Fruit fly (Drosophila melanogaster): ENCODE results near the gene ATPsyndelta.

Gene ATPsyndelta

dm6 chrX:10265213-10266017, 52.6 kb downstream of the ATPsyndelta start, which contains the start of gene CG12643 (continued):
- peak; percentile 84 for TF ChIP-seq CG2875 (GFP tag; optimal IDR thresholded peaks at IDR 0.05)
- TF ChIP-seq CG6272 (GFP tag; IDR thresholded peaks at IDR 0.05), result peak; percentile 75
- TF ChIP-seq ase (GFP tag; IDR thresholded peaks at IDR 0.05), result peak; percentile 86
- peak; percentile 96 for TF ChIP-seq dati (GFP tag; IDR thresholded peaks at IDR 0.05)
- peak; percentile 85 for TF ChIP-seq HHEX (GFP tag; optimal IDR thresholded peaks at IDR 0.05)
- peak; percentile 80 for TF ChIP-seq tup (GFP tag; optimal IDR thresholded peaks at IDR 0.05)
- TF ChIP-seq pnt (GFP tag; optimal IDR thresholded peaks at IDR 0.05), result peak; percentile 93
- no peak for TF ChIP-seq cas (GFP tag; IDR thresholded peaks at IDR 0.05)
- TF ChIP-seq CG8359 (GFP tag; optimal IDR thresholded peaks at IDR 0.05; ENCODE audit: borderline replicate concordance), result peak; percentile 50
- peak; percentile 94 for TF ChIP-seq dpn (GFP tag; optimal IDR thresholded peaks at IDR 0.05)
- TF ChIP-seq Pdp1 (GFP tag; optimal IDR thresholded peaks at IDR 0.05), result peak; percentile 90 to 91
- TF ChIP-seq zen (tag; optimal IDR thresholded peaks at IDR 0.05), result peak; percentile 74
- peak; percentile 26 for TF ChIP-seq MESR4 (GFP tag; optimal IDR thresholded peaks at IDR 0.05)
- TF ChIP-seq en (GFP tag; optimal IDR thresholded peaks at IDR 0.05), result peak; percentile 87
- TF ChIP-seq mirr (GFP tag; optimal IDR thresholded peaks at IDR 0.05), result peak; percentile 22
- TF ChIP-seq CG1024 (GFP tag; IDR thresholded peaks at IDR 0.05), result peak; percentile 89
- TF ChIP-seq CG8478 (optimal IDR thresholded peaks at IDR 0.05), result no peak
- TF ChIP-seq jigr1 (GFP tag; IDR thresholded peaks at IDR 0.05), result peak; percentile 81
- peak; percentile 73 for TF ChIP-seq Ets97D (GFP tag; optimal IDR thresholded peaks at IDR 0.05)
- TF ChIP-seq maf-S (GFP tag; optimal IDR thresholded peaks at IDR 0.05), result peak; percentile 89
- TF ChIP-seq CG4282 (GFP tag; optimal IDR thresholded peaks at IDR 0.05), result peak; percentile 89
- TF ChIP-seq Dfd (GFP tag; optimal IDR thresholded peaks at IDR 0.05), result no peak
- TF ChIP-seq CG31365 (tag; optimal IDR thresholded peaks at IDR 0.05), result peak; percentile 73
- peak; percentile 69 for TF ChIP-seq CG10267 (tag; optimal IDR thresholded peaks at IDR 0.05)
- peak; percentile 27 for TF ChIP-seq pros (GFP tag; optimal IDR thresholded peaks at IDR 0.05)
- no peak for TF ChIP-seq Hmx (GFP tag; optimal IDR thresholded peaks at IDR 0.05)
- TF ChIP-seq Deaf1 (tag; optimal IDR thresholded peaks at IDR 0.05), result peak; percentile 63
- TF ChIP-seq CG2712 (tag; optimal IDR thresholded peaks at IDR 0.05), result peak; percentile 75
- peak; percentile 60 for TF ChIP-seq onecut (GFP tag; IDR thresholded peaks at IDR 0.05)
- TF ChIP-seq CG10431 (GFP tag; optimal IDR thresholded peaks at IDR 0.05), result peak; percentile 66
- peak; percentile 92 for TF ChIP-seq esg (GFP tag; conservative IDR thresholded peaks at IDR 0.05)
- TF ChIP-seq CG9215 (GFP tag; IDR thresholded peaks at IDR 0.05), result peak; percentile 95
- peak; percentile 88 for TF ChIP-seq CG11695 (GFP tag; IDR thresholded peaks at IDR 0.05)
- TF ChIP-seq klu (GFP tag; IDR thresholded peaks at IDR 0.05), result peak; percentile 49
- peak; percentile 83 for TF ChIP-seq odd (GFP tag; optimal IDR thresholded peaks at IDR 0.05)
- TF ChIP-seq fd96Cb (tag; optimal IDR thresholded peaks at IDR 0.05), result peak; percentile 92
- TF ChIP-seq CG18262 (tag; optimal IDR thresholded peaks at IDR 0.05), result peak; percentile 80
- peak; percentile 32 for TF ChIP-seq CG15073 (GFP tag; optimal IDR thresholded peaks at IDR 0.05)
- peak; percentile 16 to 40 for TF ChIP-seq Trl (optimal IDR thresholded peaks at IDR 0.05)
- peak; percentile 89 for TF ChIP-seq Trl (GFP tag; optimal IDR thresholded peaks at IDR 0.05)
- TF ChIP-seq CG32767 (GFP tag; IDR thresholded peaks at IDR 0.05), result peak; percentile 86; the same call in 1 of the 2 replicates
- TF ChIP-seq chif (GFP tag; optimal IDR thresholded peaks at IDR 0.05), result peak; percentile 94 to 95
- TF ChIP-seq Mad (GFP tag; optimal IDR thresholded peaks at IDR 0.05), result peak; percentile 88
- peak; percentile 91 for TF ChIP-seq Ada2b (GFP tag; IDR thresholded peaks at IDR 0.05)
- TF ChIP-seq Dll (GFP tag; IDR thresholded peaks at IDR 0.05; ENCODE audit: partially characterized antibody), result no peak
- TF ChIP-seq CG14050 (GFP tag; IDR thresholded peaks at IDR 0.05), result peak; percentile 89
- peak; percentile 70 for TF ChIP-seq kni (GFP tag; optimal IDR thresholded peaks at IDR 0.05)
- TF ChIP-seq CG12299 (tag; optimal IDR thresholded peaks at IDR 0.05), result peak; percentile 53
- peak; percentile 75 for TF ChIP-seq ro (GFP tag; IDR thresholded peaks at IDR 0.05)
- TF ChIP-seq kah (GFP tag; optimal IDR thresholded peaks at IDR 0.05), result peak; percentile 20

All from whole organism, embryonic.